Fruit fly (Drosophila melanogaster): ENCODE data around the gene CG8010.
A peak's percentile ranks its signal among the peaks of the same experiment; 100 is the strongest.

The CG8010 gene

DNA sequence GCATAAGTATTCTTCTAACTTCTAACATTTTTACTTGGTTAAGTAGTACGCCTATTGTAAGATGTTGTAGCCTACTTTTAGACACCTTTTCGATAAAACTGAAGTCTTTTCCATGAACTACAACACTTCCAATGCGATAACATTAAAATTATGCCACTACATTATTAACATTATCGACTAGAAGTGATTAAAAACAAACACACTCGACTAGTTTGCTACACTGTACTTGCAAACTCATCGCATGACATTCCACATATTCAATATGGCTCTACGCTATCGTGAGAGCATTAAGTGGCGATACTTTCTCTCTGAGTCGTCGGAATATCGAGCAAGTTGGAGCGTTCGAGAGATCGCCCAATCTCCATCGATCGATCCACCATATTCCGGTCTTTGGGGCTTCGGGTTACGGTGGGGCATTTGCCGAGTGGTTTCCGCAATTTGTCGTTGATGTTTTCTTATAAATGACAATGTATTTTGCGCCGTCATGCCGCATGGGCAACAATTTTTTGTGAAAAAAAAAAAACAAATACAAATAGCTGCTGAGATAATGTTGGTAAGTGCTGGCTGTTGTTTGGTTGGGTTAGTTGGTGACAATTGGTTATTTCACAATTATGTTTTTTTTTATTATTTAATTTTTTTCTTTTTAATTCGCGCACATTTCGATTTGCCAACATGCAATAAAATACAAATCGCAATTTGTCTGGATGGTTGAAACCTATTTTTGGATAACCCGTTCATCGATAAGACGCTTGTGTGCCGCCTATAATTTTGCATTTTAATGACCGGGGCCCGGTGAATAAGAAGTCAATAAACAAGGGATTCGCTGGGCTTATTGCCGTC, 46.9 kb upstream of the CG8010 start (continued):
- TF ChIP-seq GATAe (GFP tag; conservative IDR thresholded peaks at IDR 0.05) (no peak), CG5180 (GFP tag; optimal IDR thresholded peaks at IDR 0.05) (peak; percentile 35), grn (GFP tag; optimal IDR thresholded peaks at IDR 0.05) (peak; percentile 58), crol (GFP tag; IDR thresholded peaks at IDR 0.05) (0 out of 2 replicates have a peak, but pooled peaks have one; percentile 9), ATbp (GFP tag; optimal IDR thresholded peaks at IDR 0.05) (no peak), cas (GFP tag; IDR thresholded peaks at IDR 0.05) (no peak), CG10147 (GFP tag; optimal IDR thresholded peaks at IDR 0.05) (no peak), exex (tag; optimal IDR thresholded peaks at IDR 0.05) (peak; percentile 56), sug (tag; optimal IDR thresholded peaks at IDR 0.05) (peak; percentile 59), CG8290 (GFP tag; optimal IDR thresholded peaks at IDR 0.05) (peak; percentile 87), CG8290 (tag; optimal IDR thresholded peaks at IDR 0.05) (peak; percentile 69 to 85), CG10959 (GFP tag; IDR thresholded peaks at IDR 0.05) (no peak), gcm2 (GFP tag; optimal IDR thresholded peaks at IDR 0.05) (no peak), Dll (GFP tag; IDR thresholded peaks at IDR 0.05; ENCODE audit: partially characterized antibody) (peak; percentile 48; the same call in 1 of the 4 replicates), sqz (GFP tag; optimal IDR thresholded peaks at IDR 0.05) (peak; percentile 6), Deaf1 (tag; optimal IDR thresholded peaks at IDR 0.05) (peak; percentile 62), Med (GFP tag) (peak; percentile 67), CG12769 (tag; optimal IDR thresholded peaks at IDR 0.05) (peak; percentile 27)

DNA sequence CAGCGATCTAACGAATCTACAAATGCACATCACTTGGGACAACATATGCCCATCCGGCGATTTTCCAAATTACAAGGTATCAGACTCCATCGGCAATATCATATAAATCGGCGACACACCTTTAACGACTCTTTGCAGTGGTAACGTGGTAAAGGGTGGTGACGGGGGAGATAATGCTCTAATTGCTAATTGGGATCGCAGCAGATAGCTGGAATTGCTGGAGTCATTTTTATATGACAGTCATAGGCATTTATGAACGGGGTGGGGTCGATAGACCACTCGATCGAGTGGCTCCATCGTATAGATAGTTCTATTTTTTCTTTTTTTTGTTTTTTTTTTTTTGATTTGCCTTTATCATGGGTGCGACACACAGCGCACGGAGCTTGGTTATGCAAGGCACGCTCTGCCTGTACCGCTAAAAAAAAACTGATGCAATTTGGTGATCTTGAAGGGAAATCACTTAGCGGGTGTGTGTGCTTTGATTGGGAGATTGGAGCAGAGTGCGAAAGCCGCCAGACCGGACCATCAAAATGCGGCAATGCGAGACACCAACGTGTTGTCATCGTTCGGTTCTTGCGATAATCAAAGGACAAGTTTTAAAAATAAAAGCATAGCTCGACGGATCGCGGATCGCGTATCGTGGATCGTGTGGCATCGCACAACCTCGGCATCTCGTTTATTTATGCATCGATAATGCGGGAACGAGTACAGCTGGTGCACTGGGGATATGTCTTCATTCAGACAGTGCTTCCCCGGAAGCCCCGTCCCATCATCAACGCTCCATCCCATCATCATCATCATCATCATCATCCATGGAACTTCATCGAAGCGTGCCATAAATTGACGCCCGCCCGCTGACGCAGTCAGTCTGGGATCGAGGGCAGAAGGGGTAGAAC, 45.8 kb upstream of the CG8010 start:
- no peak for TF ChIP-seq CG18262 (tag; optimal IDR thresholded peaks at IDR 0.05)
- TF ChIP-seq grn (GFP tag; optimal IDR thresholded peaks at IDR 0.05) = peak; percentile 55
- no peak for TF ChIP-seq trh (GFP tag; optimal IDR thresholded peaks at IDR 0.05)
- TF ChIP-seq mirr (GFP tag; optimal IDR thresholded peaks at IDR 0.05) = peak; percentile 17
- peak in 1 of 2 experiments; percentile 80 for TF ChIP-seq Pdp1 (GFP tag; optimal IDR thresholded peaks at IDR 0.05)
- TF ChIP-seq crol (GFP tag; IDR thresholded peaks at IDR 0.05) = 0 out of 2 replicates have a peak, but pooled peaks have one; percentile 7
- no peak for TF ChIP-seq CG7987 (GFP tag; optimal IDR thresholded peaks at IDR 0.05)
- peak; percentile 37 for TF ChIP-seq nom (GFP tag; optimal IDR thresholded peaks at IDR 0.05)
- TF ChIP-seq h (optimal IDR thresholded peaks at IDR 0.05) = no peak
- TF ChIP-seq CG6689 (GFP tag; IDR thresholded peaks at IDR 0.05) = no peak
- peak; percentile 66 for TF ChIP-seq exex (tag; optimal IDR thresholded peaks at IDR 0.05)

DNA sequence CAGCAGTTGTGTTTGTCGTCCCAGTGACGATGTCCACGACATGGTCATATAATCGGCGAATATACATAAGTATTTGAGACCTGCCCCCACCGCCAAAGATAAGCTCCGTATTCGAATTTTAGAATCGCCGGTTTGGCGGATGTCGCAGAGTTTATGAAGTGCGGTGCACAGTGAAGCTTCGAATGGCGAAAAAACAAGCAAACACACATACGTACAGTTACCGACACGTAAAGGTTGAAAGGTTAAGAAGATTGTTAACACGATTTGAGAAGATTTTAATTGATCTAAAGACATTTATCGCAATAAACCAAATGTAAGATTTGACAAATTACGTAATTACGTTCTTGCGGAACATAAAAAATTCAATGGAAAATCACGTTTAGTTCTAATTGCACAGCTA, 41.0 kb upstream of the CG8010 start:
- TF ChIP-seq CG18599 (GFP tag; optimal IDR thresholded peaks at IDR 0.05) = peak; percentile 14
- peak; percentile 23 for TF ChIP-seq Med (GFP tag)
- TF ChIP-seq Ets65A (GFP tag) = peak; percentile 59
- TF ChIP-seq Ssrp (tag; optimal IDR thresholded peaks at IDR 0.05) = no peak
- TF ChIP-seq CG8290 (GFP tag; optimal IDR thresholded peaks at IDR 0.05) = no peak
- peak in 1 of 2 experiments; percentile 8 for TF ChIP-seq CG8290 (tag; optimal IDR thresholded peaks at IDR 0.05)
- TF ChIP-seq gce (GFP tag; IDR thresholded peaks at IDR 0.05) = no peak
- TF ChIP-seq CG10431 (GFP tag; optimal IDR thresholded peaks at IDR 0.05) = no peak
- TF ChIP-seq Pdp1 (GFP tag; optimal IDR thresholded peaks at IDR 0.05) = peak in 1 of 2 experiments; percentile 56
- TF ChIP-seq grau (tag; optimal IDR thresholded peaks at IDR 0.05) = peak; percentile 63
- TF ChIP-seq ranshi (GFP tag; IDR thresholded peaks at IDR 0.05) = no peak
- TF ChIP-seq lab (GFP tag; optimal IDR thresholded peaks at IDR 0.05) = peak; percentile 30
